Worm (Caenorhabditis elegans): ENCODE data around the gene ppm-2.

- TF ChIP-seq him-1 (tag; optimal IDR thresholded peaks at IDR 0.05), result no peak
- TF ChIP-seq W03F9.2 (tag; optimal IDR thresholded peaks at IDR 0.05), result no peak
- no peak for TF ChIP-seq dao-5 (tag; optimal IDR thresholded peaks at IDR 0.05)
Measured at ce11 chrIII:4687134-4687533, 36.8 kb downstream of the ppm-2 start.
